Worm (Caenorhabditis elegans): ENCODE results near the gene F01G10.9.

The F01G10.9 gene

ce11 chrIV:10230971-10231370 is 28.5 kb downstream of the F01G10.9 start, which contains the start of gene F01G10.5:
Gene F01G10.5, minus strand, starts transcription at chrIV:10231071.
- no peak for TF ChIP-seq unc-62 (GFP tag; optimal IDR thresholded peaks at IDR 0.05)

- TF ChIP-seq unc-62 (GFP tag; optimal IDR thresholded peaks at IDR 0.05) = no peak
Observed at ce11 chrIV:10227534-10227933, 31.9 kb downstream of the F01G10.9 start, which contains the start of gene F01G10.6. Gene F01G10.6, minus strand, starts transcription at chrIV:10227634.

ce11 chrIV:10223723-10224122 is 35.7 kb downstream of the F01G10.9 start, which contains the start of gene nas-12:
Gene nas-12, plus strand, starts transcription at chrIV:10224023.
- TF ChIP-seq unc-62 (GFP tag; optimal IDR thresholded peaks at IDR 0.05) = no peak

ce11 chrIV:10222122-10222589 is 37.3 kb downstream of the F01G10.9 start, which contains the start of gene C24F3.2:
Gene C24F3.2, plus strand, starts transcription at chrIV:10222539.
- TF ChIP-seq unc-62 (GFP tag; optimal IDR thresholded peaks at IDR 0.05) = no peak

- TF ChIP-seq unc-62 (GFP tag; optimal IDR thresholded peaks at IDR 0.05) = no peak
Observed at ce11 chrIV:10221187-10221586, 38.3 kb downstream of the F01G10.9 start, which contains the start of gene tram-1. Gene tram-1, minus strand, starts transcription at chrIV:10221287.

- TF ChIP-seq unc-62 (GFP tag; optimal IDR thresholded peaks at IDR 0.05) = no peak
Observed at ce11 chrIV:10219208-10219607, 40.2 kb downstream of the F01G10.9 start, which contains the start of gene qns-1. Gene qns-1, minus strand, starts transcription at chrIV:10219308.

ce11 chrIV:10216704-10217296 is 42.7 kb downstream of the F01G10.9 start:
- TF ChIP-seq unc-62 (GFP tag; optimal IDR thresholded peaks at IDR 0.05) = no peak

ce11 chrIV:10216078-10216477 is 43.4 kb downstream of the F01G10.9 start, which contains the start of gene col-124:
Gene col-124, plus strand, starts transcription at chrIV:10216451.
- TF ChIP-seq unc-62 (GFP tag; optimal IDR thresholded peaks at IDR 0.05) = no peak

- TF ChIP-seq unc-62 (GFP tag; optimal IDR thresholded peaks at IDR 0.05) = no peak
Observed at ce11 chrIV:10215393-10215792, 44.1 kb downstream of the F01G10.9 start.

ce11 chrIV:10214811-10215210 is 44.6 kb downstream of the F01G10.9 start, which contains the start of gene abt-1:
Gene abt-1, minus strand, starts transcription at chrIV:10214911.
- TF ChIP-seq unc-62 (GFP tag; optimal IDR thresholded peaks at IDR 0.05) = no peak

ce11 chrIV:10206182-10206581 is 53.3 kb downstream of the F01G10.9 start, which contains the start of gene K04D7.6:
Gene K04D7.6, minus strand, starts transcription at chrIV:10206282.
- TF ChIP-seq unc-62 (GFP tag; optimal IDR thresholded peaks at IDR 0.05) = no peak

Data from whole organism, dauer.